Fruit fly (Drosophila melanogaster): Measurements from ENCODE around the gene CG17321.

The CG17321 gene

DNA sequence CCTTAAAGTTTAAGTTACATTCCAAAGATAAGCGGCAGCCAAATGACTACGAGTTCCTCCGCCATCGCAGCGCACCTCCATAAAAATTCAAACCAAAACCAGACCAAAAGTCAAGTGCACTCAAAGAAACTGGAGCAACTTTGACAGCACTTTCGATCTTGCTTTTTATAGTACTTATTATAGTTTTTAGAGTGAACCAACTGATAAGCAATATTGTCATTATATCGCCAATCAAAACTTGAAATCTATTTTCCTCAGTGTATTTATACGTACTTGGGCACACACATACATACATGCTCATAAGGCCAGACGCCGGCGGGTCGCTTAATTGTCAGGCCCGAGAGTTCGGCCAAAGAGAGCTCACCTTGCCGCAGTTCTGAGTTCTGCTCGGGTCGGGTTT, 45.1 kb downstream of the CG17321 start (continued):
- TF ChIP-seq Sox15 (GFP tag; optimal IDR thresholded peaks at IDR 0.05) (peak; percentile 61), CG6808 (GFP tag; optimal IDR thresholded peaks at IDR 0.05) (peak; percentile 73), CG4318 (GFP tag; optimal IDR thresholded peaks at IDR 0.05) (no peak), Hr39 (GFP tag; optimal IDR thresholded peaks at IDR 0.05) (peak; percentile 85), dsx (GFP tag; optimal IDR thresholded peaks at IDR 0.05; ENCODE audit: poor library complexity, severe bottlenecking) (peak; percentile 73), svp (GFP tag) (peak; percentile 90), Gug (GFP tag; IDR thresholded peaks at IDR 0.05) (no peak), Smox (GFP tag; optimal IDR thresholded peaks at IDR 0.05) (peak; percentile 80)

DNA sequence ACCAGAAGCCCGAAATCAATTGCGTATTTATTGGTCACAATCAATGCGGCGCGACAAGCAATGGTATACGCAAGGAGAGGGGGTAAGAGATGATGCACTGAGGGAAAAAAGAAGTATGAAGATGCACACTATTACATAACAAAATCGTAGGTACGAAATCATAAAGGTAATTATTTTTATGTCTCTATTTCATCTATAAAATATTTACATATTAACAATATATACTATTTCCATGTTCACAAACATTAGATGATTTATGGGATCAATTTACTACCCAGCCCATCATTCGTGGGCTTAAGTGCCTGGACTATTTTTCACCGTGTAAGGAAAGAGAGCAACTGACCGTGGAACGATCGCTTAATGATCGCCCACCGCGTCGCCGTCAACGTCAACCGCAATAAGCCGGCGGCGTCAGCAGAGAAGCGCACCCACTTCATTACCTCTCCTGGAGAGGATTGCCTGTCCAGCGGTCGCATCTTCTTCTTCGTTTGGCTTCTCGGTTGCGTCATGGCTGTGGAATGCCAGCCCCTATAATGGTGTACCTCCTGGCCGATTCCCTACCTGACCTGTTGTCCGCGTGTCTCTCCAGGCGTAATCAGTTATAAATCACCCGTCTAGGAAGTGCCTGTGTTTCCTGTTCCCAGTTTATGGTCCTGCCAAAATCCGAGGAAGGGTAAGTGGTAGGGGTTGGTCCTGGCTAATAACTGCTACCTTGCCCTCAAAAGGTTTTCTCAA, 50.2 kb downstream of the CG17321 start:
- no peak for TF ChIP-seq CG8632 (GFP tag; optimal IDR thresholded peaks at IDR 0.05)
- TF ChIP-seq vri (GFP tag; optimal IDR thresholded peaks at IDR 0.05), result no peak
- no peak for TF ChIP-seq Blimp-1 (GFP tag; optimal IDR thresholded peaks at IDR 0.05)
- peak; percentile 40 for TF ChIP-seq CG3032 (tag; optimal IDR thresholded peaks at IDR 0.05)
- TF ChIP-seq Hr38 (GFP tag; optimal IDR thresholded peaks at IDR 0.05), result no peak
- peak; percentile 3 for TF ChIP-seq topi (GFP tag; optimal IDR thresholded peaks at IDR 0.05)
- TF ChIP-seq net (GFP tag; optimal IDR thresholded peaks at IDR 0.05), result no peak
- TF ChIP-seq svp (GFP tag), result peak; percentile 69
- TF ChIP-seq achi (GFP tag; optimal IDR thresholded peaks at IDR 0.05), result peak; percentile 15
- TF ChIP-seq CG6808 (GFP tag; optimal IDR thresholded peaks at IDR 0.05), result peak; percentile 29
- TF ChIP-seq OdsH (GFP tag; optimal IDR thresholded peaks at IDR 0.05), result peak; percentile 5
- TF ChIP-seq spab (GFP tag; optimal IDR thresholded peaks at IDR 0.05), result no peak
- TF ChIP-seq CG34406 (GFP tag; optimal IDR thresholded peaks at IDR 0.05), result peak; percentile 23
- no peak for TF ChIP-seq CG15336 (GFP tag; IDR thresholded peaks at IDR 0.05)
- TF ChIP-seq cyc (GFP tag; optimal IDR thresholded peaks at IDR 0.05), result peak; percentile 16
- TF ChIP-seq CG6276 (GFP tag; optimal IDR thresholded peaks at IDR 0.05), result no peak
- TF ChIP-seq CG32006 (GFP tag; optimal IDR thresholded peaks at IDR 0.05), result no peak
- TF ChIP-seq Lpt (GFP tag; optimal IDR thresholded peaks at IDR 0.05), result no peak
- TF ChIP-seq Met (GFP tag; optimal IDR thresholded peaks at IDR 0.05), result peak; percentile 25
- TF ChIP-seq Gug (GFP tag; IDR thresholded peaks at IDR 0.05), result no peak
- no peak for TF ChIP-seq CG1621 (tag; optimal IDR thresholded peaks at IDR 0.05)
- TF ChIP-seq CG3919 (GFP tag; optimal IDR thresholded peaks at IDR 0.05), result peak; percentile 16
- TF ChIP-seq ss (GFP tag; optimal IDR thresholded peaks at IDR 0.05), result peak in 1 of 2 experiments; percentile 3
- no peak for TF ChIP-seq fd59A (GFP tag; optimal IDR thresholded peaks at IDR 0.05)
- TF ChIP-seq CG4318 (GFP tag; optimal IDR thresholded peaks at IDR 0.05), result no peak
- TF ChIP-seq CG10669 (GFP tag; optimal IDR thresholded peaks at IDR 0.05), result peak; percentile 9
- TF ChIP-seq Sox14 (GFP tag; optimal IDR thresholded peaks at IDR 0.05), result no peak
- TF ChIP-seq Ets96B (tag; optimal IDR thresholded peaks at IDR 0.05), result peak; percentile 24
- peak; percentile 9 for TF ChIP-seq Smox (GFP tag; optimal IDR thresholded peaks at IDR 0.05)
- TF ChIP-seq CG11294 (GFP tag; IDR thresholded peaks at IDR 0.05), result no peak
- TF ChIP-seq Sox15 (GFP tag; optimal IDR thresholded peaks at IDR 0.05), result no peak
- peak; percentile 23 for TF ChIP-seq Eip78C (GFP tag)
- no peak for TF ChIP-seq CG7368 (GFP tag; optimal IDR thresholded peaks at IDR 0.05)
- peak; percentile 30 for TF ChIP-seq CG10631 (GFP tag; optimal IDR thresholded peaks at IDR 0.05)
- peak; percentile 29 for TF ChIP-seq esn (GFP tag; optimal IDR thresholded peaks at IDR 0.05)
- no peak for TF ChIP-seq pdm3 (GFP tag; optimal IDR thresholded peaks at IDR 0.05)
- no peak for TF ChIP-seq fkh (GFP tag; optimal IDR thresholded peaks at IDR 0.05)

Data from whole organism, prepupa.